Worm (Caenorhabditis elegans): ENCODE data around the gene fbxb-17.

DNA sequence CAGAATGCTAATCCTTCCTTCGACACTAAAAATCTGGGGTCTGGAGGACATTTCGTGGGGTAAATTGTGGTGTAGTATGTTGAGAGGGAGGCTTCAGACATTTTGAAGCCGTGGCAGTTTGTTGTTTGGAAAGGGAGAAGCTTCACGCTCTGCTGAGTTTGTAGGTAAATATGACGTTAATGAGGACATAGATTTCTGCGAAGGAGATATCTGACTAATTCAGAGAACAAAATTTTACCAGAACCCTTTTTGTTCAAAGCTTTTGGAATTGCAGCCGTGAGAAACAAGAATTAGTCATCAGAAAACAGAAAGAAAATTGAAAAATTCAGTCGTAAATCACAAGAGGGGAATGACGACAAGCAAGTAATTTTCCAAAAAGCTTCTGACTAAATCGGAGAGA is 35.7 kb upstream of the fbxb-17 start, which contains the start of gene srh-72:
- TF ChIP-seq nhr-28 (tag; optimal IDR thresholded peaks at IDR 0.05) (no peak), zip-11 (GFP tag; IDR thresholded peaks at IDR 0.05) (no peak), ztf-11 (tag; optimal IDR thresholded peaks at IDR 0.05) (no peak), F44E2.7 (GFP tag; IDR thresholded peaks at IDR 0.05) (no peak), ceh-20 (GFP tag; IDR thresholded peaks at IDR 0.05) (no peak), madf-5 (GFP tag; IDR thresholded peaks at IDR 0.05) (no peak), F26F4.8 (GFP tag; conservative IDR thresholded peaks at IDR 0.05) (no peak)

All from whole organism, L4 larva.